In the genomic region with DNA sequence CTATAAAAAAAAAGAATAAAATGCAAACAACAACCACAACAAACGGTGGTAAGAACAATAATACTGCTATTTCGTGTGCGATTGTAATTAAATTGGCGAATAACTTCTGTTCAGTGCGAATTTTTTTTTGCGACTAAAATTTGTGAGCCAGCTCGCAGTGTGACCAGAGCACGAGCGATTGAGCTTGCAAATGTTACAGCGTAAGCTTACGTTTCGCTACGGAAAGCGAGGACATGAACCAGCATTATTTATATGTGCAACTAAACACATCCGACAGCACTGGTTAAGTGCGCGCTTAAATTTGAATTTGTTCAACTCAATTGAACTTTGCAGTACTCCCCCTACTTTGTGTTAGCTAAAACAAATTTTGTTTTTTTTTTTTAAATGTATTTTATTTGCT, we compare ENCODE assay signal across 1 fruit fly cellular context.
TF ChIP-seq lines count a peak whose summit lies in the region.

A gene (minus strand): TSS at position 139 of the 400 bp plus-strand sequence.

TF ChIP-seq in whole organism, embryonic, 481 proteins besides CTCF, POLR2A, EP300 and RAD21 (continued from another document):
- TF ChIP-seq grau (tag; optimal IDR thresholded peaks at IDR 0.05; lab: Kevin White, UChicago) (no peak), Blimp-1 (GFP tag; optimal IDR thresholded peaks at IDR 0.05; lab: Kevin White, UChicago) (no peak), klu (GFP tag; IDR thresholded peaks at IDR 0.05; lab: Robert Waterston, UW) (no peak), Drgx (GFP tag; IDR thresholded peaks at IDR 0.05; lab: Robert Waterston, UW) (no peak), D (optimal IDR thresholded peaks at IDR 0.05; lab: Kevin White, UChicago) (no peak), D (GFP tag; optimal IDR thresholded peaks at IDR 0.05; lab: Kevin White, UChicago) (no peak), shn (GFP tag; optimal IDR thresholded peaks at IDR 0.05; lab: Kevin White, UChicago) (no peak), CG12744 (GFP tag; optimal IDR thresholded peaks at IDR 0.05; lab: Kevin White, UChicago) (peak; percentile 8), dimm (GFP tag; IDR thresholded peaks at IDR 0.05; lab: Robert Waterston, UW) (no peak), hb (GFP tag; IDR thresholded peaks at IDR 0.05; lab: Robert Waterston, UW; ENCODE audit: partially characterized antibody) (no peak), phol (tag; optimal IDR thresholded peaks at IDR 0.05; lab: Kevin White, UChicago) (no peak), CG2116 (GFP tag; optimal IDR thresholded peaks at IDR 0.05; lab: Kevin White, UChicago) (peak; percentile 25), tio (GFP tag; optimal IDR thresholded peaks at IDR 0.05; lab: Kevin White, UChicago) (no peak), CG9727 (GFP tag; optimal IDR thresholded peaks at IDR 0.05; lab: Kevin White, UChicago) (no peak), MESR4 (GFP tag; optimal IDR thresholded peaks at IDR 0.05; lab: Kevin White, UChicago) (no peak), CG17359 (tag; optimal IDR thresholded peaks at IDR 0.05; lab: Kevin White, UChicago) (no peak), Hr3 (GFP tag; optimal IDR thresholded peaks at IDR 0.05; lab: Kevin White, UChicago) (no peak), zen (tag; optimal IDR thresholded peaks at IDR 0.05; lab: Kevin White, UChicago) (no peak), CG12299 (tag; optimal IDR thresholded peaks at IDR 0.05; lab: Kevin White, UChicago) (peak; percentile 13), Mrtf (GFP tag; IDR thresholded peaks at IDR 0.05; lab: Robert Waterston, UW) (no peak), CG8359 (GFP tag; optimal IDR thresholded peaks at IDR 0.05; lab: Kevin White, UChicago; ENCODE audit: borderline replicate concordance) (no peak), CkIIα-i1 (GFP tag; IDR thresholded peaks at IDR 0.05; lab: Robert Waterston, UW) (no peak), CG12071 (GFP tag; optimal IDR thresholded peaks at IDR 0.05; lab: Kevin White, UChicago) (no peak), CG13894 (tag; optimal IDR thresholded peaks at IDR 0.05; lab: Kevin White, UChicago) (no peak), CG6791 (GFP tag; IDR thresholded peaks at IDR 0.05; lab: Robert Waterston, UW; ENCODE audit: partially characterized antibody) (0 out of 3 replicates have a peak, but pooled peaks have one; percentile 6), Hr78 (GFP tag; optimal IDR thresholded peaks at IDR 0.05; lab: Kevin White, UChicago) (no peak), dm (GFP tag; optimal IDR thresholded peaks at IDR 0.05; lab: Kevin White, UChicago) (no peak), lbe (GFP tag; optimal IDR thresholded peaks at IDR 0.05; lab: Kevin White, UChicago) (peak; percentile 65), dysf (GFP tag; IDR thresholded peaks at IDR 0.05; lab: Robert Waterston, UW) (no peak), CG30403 (GFP tag; optimal IDR thresholded peaks at IDR 0.05; lab: Kevin White, UChicago) (peak; percentile 0), CG9876 (GFP tag; optimal IDR thresholded peaks at IDR 0.05; lab: Kevin White, UChicago) (no peak), CG17568 (GFP tag; optimal IDR thresholded peaks at IDR 0.05; lab: Kevin White, UChicago) (no peak), Jarid2 (GFP tag; optimal IDR thresholded peaks at IDR 0.05; lab: Kevin White, UChicago) (peak; percentile 44), CG18599 (GFP tag; optimal IDR thresholded peaks at IDR 0.05; lab: Kevin White, UChicago) (no peak), Dp (GFP tag; optimal IDR thresholded peaks at IDR 0.05; lab: Kevin White, UChicago) (peak; percentile 91), Myb (GFP tag; optimal IDR thresholded peaks at IDR 0.05; lab: Kevin White, UChicago) (peak; percentile 39), vvl (GFP tag; IDR thresholded peaks at IDR 0.05; lab: Robert Waterston, UW) (no peak), prd (optimal IDR thresholded peaks at IDR 0.05; lab: Kevin White, UChicago) (no peak), prd (GFP tag; IDR thresholded peaks at IDR 0.05; lab: Robert Waterston, UW) (no peak), cg (GFP tag; optimal IDR thresholded peaks at IDR 0.05; lab: Kevin White, UChicago) (no peak), Gsc (GFP tag; IDR thresholded peaks at IDR 0.05; lab: Robert Waterston, UW) (no peak), CG13287 (GFP tag; IDR thresholded peaks at IDR 0.05; lab: Robert Waterston, UW; ENCODE audit: partially characterized antibody) (peak; percentile 70), ranshi (GFP tag; IDR thresholded peaks at IDR 0.05; lab: Robert Waterston, UW) (0 out of 2 replicates have a peak, but pooled peaks have one; percentile 17), ken (GFP tag; IDR thresholded peaks at IDR 0.05; lab: Robert Waterston, UW) (no peak), sqz (GFP tag; optimal IDR thresholded peaks at IDR 0.05; lab: Kevin White, UChicago) (peak; percentile 24), Hsf (GFP tag; optimal IDR thresholded peaks at IDR 0.05; lab: Kevin White, UChicago) (no peak), wek (GFP tag; optimal IDR thresholded peaks at IDR 0.05; lab: Kevin White, UChicago) (no peak), Neu2 (GFP tag; optimal IDR thresholded peaks at IDR 0.05; lab: Kevin White, UChicago; ENCODE audit: borderline replicate concordance) (no peak), CG7786 (GFP tag; optimal IDR thresholded peaks at IDR 0.05; lab: Kevin White, UChicago) (no peak), ind (GFP tag; optimal IDR thresholded peaks at IDR 0.05; lab: Kevin White, UChicago) (peak; percentile 16), seq (GFP tag; IDR thresholded peaks at IDR 0.05; lab: Robert Waterston, UW) (no peak), sim (GFP tag; IDR thresholded peaks at IDR 0.05; lab: Robert Waterston, UW) (no peak), Awh (GFP tag; IDR thresholded peaks at IDR 0.05; lab: Robert Waterston, UW) (no peak), Dll (GFP tag; IDR thresholded peaks at IDR 0.05; lab: Robert Waterston, UW; ENCODE audit: partially characterized antibody) (no peak; the same call in 3 of the 4 replicates), nerfin-1 (tag; optimal IDR thresholded peaks at IDR 0.05; lab: Kevin White, UChicago) (no peak), Nf-YC (tag; optimal IDR thresholded peaks at IDR 0.05; lab: Kevin White, UChicago) (no peak), pzg (GFP tag; optimal IDR thresholded peaks at IDR 0.05; lab: Kevin White, UChicago) (peak; percentile 90), sna (GFP tag; IDR thresholded peaks at IDR 0.05; lab: Robert Waterston, UW; ENCODE audit: partially characterized antibody) (no peak; the same call in 1 of the 2 replicates), Atf6 (GFP tag; IDR thresholded peaks at IDR 0.05; lab: Robert Waterston, UW) (no peak), CG12659 (GFP tag; optimal IDR thresholded peaks at IDR 0.05; lab: Kevin White, UChicago) (peak; percentile 53), tll (GFP tag; optimal IDR thresholded peaks at IDR 0.05; lab: Kevin White, UChicago) (no peak), BEAF-32 (GFP tag; optimal IDR thresholded peaks at IDR 0.05; lab: Kevin White, UChicago) (peak; percentile 29), Six4 (GFP tag; optimal IDR thresholded peaks at IDR 0.05; lab: Kevin White, UChicago) (no peak), gro (GFP tag; optimal IDR thresholded peaks at IDR 0.05; lab: Kevin White, UChicago) (peak; percentile 22), caup (GFP tag; optimal IDR thresholded peaks at IDR 0.05; lab: Kevin White, UChicago; ENCODE audit: severe bottlenecking) (no peak), run (tag; optimal IDR thresholded peaks at IDR 0.05; lab: Kevin White, UChicago) (no peak), gfzf (GFP tag; optimal IDR thresholded peaks at IDR 0.05; lab: Kevin White, UChicago) (peak; percentile 85), trem (tag; optimal IDR thresholded peaks at IDR 0.05; lab: Kevin White, UChicago) (peak; percentile 2), E2f2 (GFP tag; IDR thresholded peaks at IDR 0.05; lab: Robert Waterston, UW) (peak; percentile 96), Hand (GFP tag; optimal IDR thresholded peaks at IDR 0.05; lab: Kevin White, UChicago) (no peak), knrl (GFP tag; IDR thresholded peaks at IDR 0.05; lab: Robert Waterston, UW; ENCODE audit: partially characterized antibody) (0 out of 3 replicates have a peak, but pooled peaks have one; percentile 47), CG11398 (GFP tag; optimal IDR thresholded peaks at IDR 0.05; lab: Kevin White, UChicago) (no peak), luna (GFP tag; optimal IDR thresholded peaks at IDR 0.05; lab: Kevin White, UChicago) (no peak), MTF-1 (GFP tag; optimal IDR thresholded peaks at IDR 0.05; lab: Kevin White, UChicago; ENCODE audit: borderline replicate concordance) (no peak), emc (GFP tag; optimal IDR thresholded peaks at IDR 0.05; lab: Kevin White, UChicago) (no peak), pum (GFP tag; optimal IDR thresholded peaks at IDR 0.05; lab: Kevin White, UChicago) (peak; percentile 25), Camta (GFP tag; optimal IDR thresholded peaks at IDR 0.05; lab: Kevin White, UChicago) (no peak), zen2 (GFP tag; IDR thresholded peaks at IDR 0.05; lab: Robert Waterston, UW; ENCODE audit: partially characterized antibody) (no peak), Med (GFP tag; lab: Kevin White, UChicago) (no peak), onecut (GFP tag; IDR thresholded peaks at IDR 0.05; lab: Robert Waterston, UW) (no peak), CG33557 (GFP tag; optimal IDR thresholded peaks at IDR 0.05; lab: Kevin White, UChicago) (no peak)
